Fruit fly (Drosophila melanogaster) whole organism, embryonic: Measurements from ENCODE around the gene bor.

ENCODE experiments used
- B-H1 ChIP-seq: fragments of 200-800 bp; sonication (Bioruptor generic); IDR thresholded peaks from 3 replicates; pipeline ENCODE4 v1.3.6; 2022; ENCODE audit warnings: missing biosample characterization, missing genetic modification characterization
- CG12744 ChIP-seq: fragments of 200-800 bp; sonication (Bioruptor generic); optimal IDR thresholded peaks from 2 replicates; lab custom pipeline; 2016; ENCODE audit warnings: missing biosample characterization, missing genetic modification characterization
- CG13424 ChIP-seq: fragments of 200-800 bp; sonication (Bioruptor generic); optimal IDR thresholded peaks from 2 replicates; lab custom pipeline; 2019; ENCODE audit warnings: missing biosample characterization, mild to moderate bottlenecking, missing genetic modification characterization, moderate library complexity
- CG13775 ChIP-seq: fragments of 200-800 bp; sonication (Bioruptor generic); optimal IDR thresholded peaks from 3 replicates; lab custom pipeline; 2017; ENCODE audit warnings: missing biosample characterization, mild to moderate bottlenecking, missing genetic modification characterization
- CG14014 ChIP-seq: fragments of 200-800 bp; sonication (Bioruptor generic); IDR thresholded peaks from 2 replicates; pipeline ENCODE4 v1.3.6; 2022; ENCODE audit warnings: missing biosample characterization, missing genetic modification characterization
- CG14667 ChIP-seq: fragments of 200-800 bp; sonication (Bioruptor generic); IDR thresholded peaks from 2 replicates; pipeline ENCODE4 v1.3.6; 2022; ENCODE audit warnings: missing biosample characterization, missing genetic modification characterization
- CG16779 ChIP-seq: fragments of 200-800 bp; sonication (Bioruptor generic); IDR thresholded peaks from 2 replicates; pipeline ENCODE4 v1.3.6; 2022; ENCODE audit warnings: missing biosample characterization, missing genetic modification characterization
- CG18599 ChIP-seq: fragments of 200-800 bp; sonication (Bioruptor generic); optimal IDR thresholded peaks from 3 replicates; lab custom pipeline; 2017; ENCODE audit warnings: missing biosample characterization, missing genetic modification characterization, mild to moderate bottlenecking, moderate library complexity, missing genetic modification reagents
- CG18764 ChIP-seq: fragments of 200-800 bp; sonication (Bioruptor generic); optimal IDR thresholded peaks from 3 replicates; lab custom pipeline; 2016; ENCODE audit warnings: missing biosample characterization, missing genetic modification characterization
- CG2202 ChIP-seq: fragments of 200-800 bp; sonication (Bioruptor generic); optimal IDR thresholded peaks from 2 replicates; lab custom pipeline; 2018; ENCODE audit warnings: missing biosample characterization, mild to moderate bottlenecking, missing genetic modification characterization
- CG3407 ChIP-seq: fragments of 200-800 bp; sonication (Bioruptor generic); optimal IDR thresholded peaks from 2 replicates; lab custom pipeline; 2018; ENCODE audit warnings: missing biosample characterization, mild to moderate bottlenecking, missing genetic modification characterization
- CG42726 ChIP-seq: fragments of 200-800 bp; sonication (Bioruptor generic); IDR thresholded peaks from 2 replicates; pipeline ENCODE4 v1.3.6; 2022; ENCODE audit warnings: missing biosample characterization, missing genetic modification characterization; ENCODE audit not compliant: partially characterized antibody
- CG4360 ChIP-seq: fragments of 200-800 bp; sonication (Bioruptor generic); IDR thresholded peaks from 2 replicates; pipeline ENCODE4 v1.3.6; 2022; ENCODE audit warnings: missing biosample characterization, missing genetic modification characterization
- CG7357 ChIP-seq: fragments of 200-800 bp; sonication (Bioruptor generic); IDR thresholded peaks from 3 replicates; pipeline ENCODE4 v1.3.6; 2022; ENCODE audit warnings: missing biosample characterization, missing genetic modification characterization
- CG7786 ChIP-seq: fragments of 200-800 bp; sonication (Bioruptor generic); optimal IDR thresholded peaks from 2 replicates; lab custom pipeline; 2016; ENCODE audit warnings: missing biosample characterization, missing genetic modification characterization
- Camta ChIP-seq: fragments of 200-800 bp; sonication (Bioruptor generic); optimal IDR thresholded peaks from 2 replicates; lab custom pipeline; 2016; ENCODE audit warnings: missing biosample characterization, missing genetic modification characterization
- Ets65A ChIP-seq: fragments of 200-800 bp; sonication (Bioruptor generic); peaks from one replicate; lab custom pipeline; 2016; ENCODE audit warnings: missing biosample characterization, missing genetic modification characterization
- Ets97D ChIP-seq: fragments of 200-800 bp; sonication (Bioruptor generic); optimal IDR thresholded peaks from 3 replicates; lab custom pipeline; 2016; ENCODE audit warnings: missing biosample characterization, missing genetic modification characterization
- Hmx ChIP-seq: fragments of 200-800 bp; sonication (Bioruptor generic); optimal IDR thresholded peaks from 2 replicates; lab custom pipeline; 2016; ENCODE audit warnings: missing biosample characterization, missing genetic modification characterization
- Lhr ChIP-seq: fragments of 200-800 bp; sonication (Bioruptor generic); optimal IDR thresholded peaks from 3 replicates; lab custom pipeline; 2017; ENCODE audit warnings: mild to moderate bottlenecking, missing biosample characterization, missing genetic modification reagents, missing genetic modification characterization
- Lim3 ChIP-seq: fragments of 200-800 bp; sonication (Bioruptor generic); IDR thresholded peaks from 2 replicates; pipeline ENCODE4 v1.3.6; 2022; ENCODE audit warnings: missing biosample characterization, missing genetic modification characterization
- MTF-1 ChIP-seq: fragments of 200-800 bp; sonication (Bioruptor generic); optimal IDR thresholded peaks from 2 replicates; lab custom pipeline; 2018; ENCODE audit warnings: missing biosample characterization, mild to moderate bottlenecking, missing genetic modification characterization, borderline replicate concordance
- Mad ChIP-seq: fragments of 200-800 bp; sonication (Bioruptor generic); optimal IDR thresholded peaks from 2 replicates; lab custom pipeline; 2016; ENCODE audit warnings: missing biosample characterization, missing genetic modification characterization
- Nf-YC ChIP-seq: fragments of 200-800 bp; optimal IDR thresholded peaks from 3 replicates; lab custom pipeline; 2019; ENCODE audit warnings: missing biosample characterization, mild to moderate bottlenecking, missing genetic modification characterization, moderate library complexity
- Side ChIP-seq: fragments of 200-800 bp; sonication (Bioruptor generic); optimal IDR thresholded peaks from 2 replicates; lab custom pipeline; 2016; ENCODE audit warnings: missing biosample characterization, missing genetic modification characterization
- Vsx1 ChIP-seq: fragments of 200-800 bp; sonication (Bioruptor generic); optimal IDR thresholded peaks from 2 replicates; lab custom pipeline; 2017; ENCODE audit warnings: missing biosample characterization, mild to moderate bottlenecking, missing genetic modification characterization, missing genetic modification reagents
- ab ChIP-seq: fragments of 200-800 bp; sonication (Bioruptor generic); optimal IDR thresholded peaks from 2 replicates; lab custom pipeline; 2016; ENCODE audit warnings: missing biosample characterization, missing genetic modification characterization
- aop ChIP-seq: fragments of 200-800 bp; sonication (Bioruptor generic); IDR thresholded peaks from 2 replicates; pipeline ENCODE4 v1.3.6; 2022; ENCODE audit warnings: missing biosample characterization, missing genetic modification characterization
- ash1 ChIP-seq: fragments of 200-800 bp; sonication (Bioruptor generic); optimal IDR thresholded peaks from 2 replicates; lab custom pipeline; 2018; ENCODE audit warnings: missing biosample characterization, mild to moderate bottlenecking, missing genetic modification characterization
- bcd ChIP-seq: fragments of 200-800 bp; sonication (Bioruptor generic); optimal IDR thresholded peaks from 2 replicates; lab custom pipeline; 2017; ENCODE audit warnings: missing biosample characterization, mild to moderate bottlenecking, missing genetic modification characterization
- bowl ChIP-seq: fragments of 200-800 bp; sonication (Bioruptor generic); IDR thresholded peaks from 2 replicates; pipeline ENCODE4 v1.3.6; 2022; ENCODE audit warnings: missing biosample characterization, missing genetic modification characterization
- br ChIP-seq: fragments of >200 bp; optimal IDR thresholded peaks from 2 replicates; lab custom pipeline; 2017
- chif ChIP-seq, 2 experiments: fragments of 200-800 bp; sonication (Bioruptor generic); optimal IDR thresholded peaks; 3 replicates each; lab custom pipeline; 2016; ENCODE audit warnings: missing biosample characterization in 2 of 2, missing genetic modification characterization in 2 of 2
- crc ChIP-seq: fragments of 200-800 bp; sonication (Bioruptor generic); optimal IDR thresholded peaks from 2 replicates; lab custom pipeline; 2016; ENCODE audit warnings: missing biosample characterization, missing genetic modification characterization
- da ChIP-seq: fragments of 200-800 bp; sonication (Bioruptor generic); optimal IDR thresholded peaks from 2 replicates; lab custom pipeline; 2016; ENCODE audit warnings: missing biosample characterization, missing genetic modification characterization
- en ChIP-seq: fragments of 200-800 bp; sonication (Bioruptor generic); optimal IDR thresholded peaks from 2 replicates; lab custom pipeline; 2016; ENCODE audit warnings: missing biosample characterization, missing genetic modification characterization
- gsb ChIP-seq: fragments of 200-800 bp; sonication (Bioruptor generic); IDR thresholded peaks from 2 replicates; pipeline ENCODE4 v1.3.6; 2022; ENCODE audit warnings: missing biosample characterization, missing genetic modification characterization
- lov ChIP-seq, 2 experiments: fragments of 200-800 bp in 1 of 2; fragments of >200 bp in 1 of 2; sonication (Bioruptor generic) in 1 of 2; IDR thresholded peaks in 1 of 2; optimal IDR thresholded peaks in 1 of 2; 2 replicates in 1 of 2; 3 replicates in 1 of 2; pipeline versions ENCODE4 v1.3.6 to Lab custom; 2017 to 2022; ENCODE audit warnings: missing biosample characterization in 1 of 2, missing genetic modification characterization in 1 of 2
- luna ChIP-seq: fragments of 200-800 bp; sonication (Bioruptor generic); optimal IDR thresholded peaks from 2 replicates; lab custom pipeline; 2016; ENCODE audit warnings: missing biosample characterization, missing genetic modification characterization
- maf-S ChIP-seq: fragments of 200-800 bp; sonication (Bioruptor generic); optimal IDR thresholded peaks from 2 replicates; lab custom pipeline; 2016; ENCODE audit warnings: missing biosample characterization, missing genetic modification characterization
- mam ChIP-seq: fragments of 200-800 bp; sonication (Bioruptor generic); optimal IDR thresholded peaks from 3 replicates; lab custom pipeline; 2016; ENCODE audit warnings: missing biosample characterization, missing genetic modification characterization
- mld ChIP-seq: fragments of 200-800 bp; sonication (Bioruptor generic); IDR thresholded peaks from 3 replicates; pipeline ENCODE4 v1.3.6; 2022; ENCODE audit warnings: missing biosample characterization, missing genetic modification characterization; ENCODE audit not compliant: partially characterized antibody
- p53 ChIP-seq: fragments of 200-800 bp; sonication (Bioruptor generic); optimal IDR thresholded peaks from 2 replicates; lab custom pipeline; 2016; ENCODE audit warnings: missing biosample characterization, missing genetic modification characterization
- run ChIP-seq: fragments of 200-800 bp; sonication (Bioruptor generic); optimal IDR thresholded peaks from 3 replicates; lab custom pipeline; 2018; ENCODE audit warnings: missing biosample characterization, mild to moderate bottlenecking, missing genetic modification characterization
- sd ChIP-seq: fragments of 200-800 bp; sonication (Bioruptor generic); optimal IDR thresholded peaks from 3 replicates; lab custom pipeline; 2018; ENCODE audit warnings: missing biosample characterization, mild to moderate bottlenecking, missing genetic modification characterization, moderate library complexity
- sens-2 ChIP-seq: fragments of 200-800 bp; sonication (Bioruptor generic); IDR thresholded peaks from 2 replicates; pipeline ENCODE4 v1.3.6; 2022; ENCODE audit warnings: missing biosample characterization, missing genetic modification characterization
- sisA ChIP-seq: fragments of 200-800 bp; sonication (Bioruptor generic); IDR thresholded peaks from 2 replicates; pipeline ENCODE4 v1.3.6; 2022; ENCODE audit warnings: missing biosample characterization, missing genetic modification characterization
- sob ChIP-seq: fragments of 200-800 bp; sonication (Bioruptor generic); IDR thresholded peaks from 2 replicates; pipeline ENCODE4 v1.3.6; 2022; ENCODE audit warnings: missing biosample characterization, missing genetic modification characterization
- toy ChIP-seq: fragments of 200-800 bp; sonication (Bioruptor generic); IDR thresholded peaks from 2 replicates; pipeline ENCODE4 v1.3.6; 2022; ENCODE audit warnings: missing biosample characterization, missing genetic modification characterization

bor gene

DNA sequence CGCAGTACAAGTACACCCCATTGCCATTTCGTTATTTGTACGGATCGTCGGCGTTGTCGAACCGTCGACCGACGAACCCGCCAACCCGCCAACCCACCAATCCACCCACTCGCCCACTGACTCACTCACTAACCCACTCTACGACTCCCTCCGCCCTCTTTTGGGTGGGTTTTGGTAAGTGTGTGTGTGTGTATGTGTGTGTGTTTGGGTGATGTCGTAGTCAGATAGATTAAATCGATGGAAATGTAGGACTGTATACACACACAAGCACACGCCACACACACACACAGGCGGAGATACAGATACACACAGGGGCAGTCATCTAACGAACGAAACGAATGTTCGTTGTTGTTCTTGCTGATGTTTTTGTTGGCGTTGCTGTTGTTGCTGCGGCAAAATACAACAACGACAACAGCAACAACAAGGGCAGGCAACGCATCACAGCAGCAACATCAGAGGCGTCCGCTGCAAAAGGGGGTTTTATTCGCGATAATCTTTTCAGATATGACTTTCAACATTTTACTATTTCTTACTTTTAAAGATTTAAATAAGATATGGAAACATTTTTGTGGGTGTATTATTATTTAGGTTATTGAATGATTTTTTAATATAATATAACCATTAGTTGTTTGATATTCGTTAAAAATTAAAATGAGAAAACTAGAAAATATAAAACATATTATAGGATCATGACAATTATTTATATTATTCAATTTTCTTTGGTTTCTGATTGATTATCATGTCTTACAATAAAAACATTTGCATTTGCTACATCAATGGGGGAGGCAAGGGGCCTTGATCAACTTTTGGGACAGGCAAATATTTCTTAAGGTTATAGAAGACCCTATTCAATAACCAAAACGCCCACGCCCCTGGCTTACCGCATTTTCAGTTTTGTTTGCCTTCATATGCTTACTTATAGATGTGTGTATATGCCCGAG is 42.3 kb downstream of the bor start (continued):
- TF ChIP-seq maf-S (GFP tag; lab: Kevin White, UChicago) (no peak), CG7786 (GFP tag; lab: Kevin White, UChicago) (no peak), da (GFP tag; lab: Kevin White, UChicago) (no peak), CG14667 (peak; percentile 79), sd (peak; percentile 50), ab (GFP tag; lab: Kevin White, UChicago) (peak; percentile 77), toy (peak; percentile 33; the same call in 1 of the 2 replicates), CG7357 (GFP tag; lab: Robert Waterston, UW) (peak; percentile 73; the same call in 2 of the 3 replicates), bcd (peak; percentile 96), sisA (GFP tag; lab: Robert Waterston, UW) (peak; percentile 63), bowl (GFP tag; lab: Robert Waterston, UW) (no peak), Side (no peak), mam (no peak), sens-2 (peak; percentile 20; the same call in 1 of the 2 replicates), br (lab: Kevin White, UChicago) (no peak), MTF-1 (GFP tag; lab: Kevin White, UChicago) (no peak), CG14014 (GFP tag; lab: Robert Waterston, UW) (peak; percentile 38; the same call in 1 of the 2 replicates), sob (GFP tag; lab: Robert Waterston, UW) (peak; percentile 65), gsb (peak; percentile 55), p53 (GFP tag; lab: Kevin White, UChicago) (no peak), CG13775 (GFP tag; lab: Kevin White, UChicago) (peak; percentile 97), CG18599 (peak; percentile 87), Ets97D (GFP tag; lab: Kevin White, UChicago) (peak; percentile 15), Ets65A (GFP tag; lab: Kevin White, UChicago) (peak; percentile 94), CG16779 (GFP tag; lab: Robert Waterston, UW) (peak; percentile 57; the same call in 1 of the 2 replicates), aop (GFP tag; lab: Robert Waterston, UW) (peak; percentile 33; the same call in 1 of the 2 replicates), Hmx (GFP tag; lab: Kevin White, UChicago) (peak; percentile 14), Lim3 (GFP tag; lab: Robert Waterston, UW) (0 out of 2 replicates have a peak, but pooled peaks have one; percentile 9), ash1 (GFP tag; lab: Kevin White, UChicago) (no peak), Vsx1 (GFP tag; lab: Kevin White, UChicago) (peak; percentile 86), crc (GFP tag; lab: Kevin White, UChicago) (peak; percentile 27), lov (optimal IDR thresholded peaks at IDR 0.05; lab: Kevin White, UChicago) (no peak), lov (GFP tag; IDR thresholded peaks at IDR 0.05; lab: Robert Waterston, UW) (peak; percentile 78; the same call in 2 of the 3 replicates), Nf-YC (peak; percentile 91), run (tag; lab: Kevin White, UChicago) (peak; percentile 77), CG4360 (peak; percentile 99), CG13424 (tag; lab: Kevin White, UChicago) (peak; percentile 97), Mad (peak; percentile 32), CG3407 (GFP tag; lab: Kevin White, UChicago) (peak; percentile 85), CG2202 (tag; lab: Kevin White, UChicago) (peak; percentile 74), CG12744 (no peak), Camta (GFP tag; lab: Kevin White, UChicago) (no peak), en (GFP tag; lab: Kevin White, UChicago) (no peak), chif (GFP tag; optimal IDR thresholded peaks at IDR 0.05; lab: Kevin White, UChicago) (peak; percentile 29 to 38), luna (no peak), CG42726 (no peak), CG18764 (GFP tag; lab: Kevin White, UChicago) (peak; percentile 78), mld (GFP tag; lab: Robert Waterston, UW) (no peak), B-H1 (GFP tag; lab: Robert Waterston, UW) (peak; percentile 38), Lhr (peak; percentile 9)
